Fruit fly (Drosophila melanogaster): ENCODE results near the gene CG34241.

The CG34241 gene

DNA sequence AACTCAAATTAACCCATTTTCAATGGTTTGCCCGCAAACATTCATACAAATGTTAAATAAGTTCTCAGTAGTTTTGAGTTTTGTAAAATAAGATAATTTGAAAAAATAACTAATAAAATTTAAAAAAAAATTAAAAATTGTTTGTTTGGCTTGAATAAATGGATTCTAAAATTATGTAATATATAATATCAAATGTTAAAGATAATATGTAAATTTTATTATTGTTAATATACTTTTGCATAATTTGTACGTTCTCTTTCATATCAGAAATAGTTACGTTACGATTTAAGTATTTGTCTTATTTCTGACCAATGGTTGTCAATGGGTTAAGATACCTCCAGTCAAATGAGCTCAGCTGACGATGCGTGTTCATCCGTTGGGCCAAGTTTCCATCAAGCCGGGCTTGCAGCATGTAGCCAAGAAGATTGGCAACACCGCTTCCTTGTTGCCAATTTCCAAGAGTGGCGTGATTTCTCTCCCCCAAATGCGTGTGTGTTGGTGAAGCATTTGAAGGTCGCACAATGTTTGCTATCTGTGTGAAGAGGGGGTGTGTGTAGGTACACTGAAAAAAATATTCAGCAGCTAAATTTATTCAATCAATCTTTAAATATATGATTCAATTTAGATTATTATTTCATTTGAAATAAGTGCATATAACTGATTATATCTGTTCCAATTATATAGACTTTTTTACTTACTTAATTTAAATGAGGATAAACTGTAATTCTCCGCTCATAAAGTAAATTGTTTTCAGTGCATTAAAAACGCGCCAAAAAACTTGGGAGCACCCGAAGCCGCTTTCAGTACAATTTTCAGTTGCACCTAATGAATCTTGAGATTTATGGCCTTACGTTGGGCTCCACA lies 30.7 kb upstream of the CG34241 start:
- TF ChIP-seq ems (GFP tag; optimal IDR thresholded peaks at IDR 0.05) (no peak), sc (optimal IDR thresholded peaks at IDR 0.05) (no peak), sc (GFP tag; optimal IDR thresholded peaks at IDR 0.05) (no peak), Meics (GFP tag; optimal IDR thresholded peaks at IDR 0.05) (no peak), en (GFP tag; optimal IDR thresholded peaks at IDR 0.05) (no peak), unpg (GFP tag; optimal IDR thresholded peaks at IDR 0.05) (peak; percentile 47), CG1832 (GFP tag; optimal IDR thresholded peaks at IDR 0.05) (no peak), row (GFP tag; IDR thresholded peaks at IDR 0.05) (peak; percentile 50; the same call in 2 of the 3 replicates), CG6813 (GFP tag; optimal IDR thresholded peaks at IDR 0.05) (no peak), hth (optimal IDR thresholded peaks at IDR 0.05) (no peak), zen (tag; optimal IDR thresholded peaks at IDR 0.05) (peak; percentile 45), Spps (tag; optimal IDR thresholded peaks at IDR 0.05) (no peak), Dll (GFP tag; IDR thresholded peaks at IDR 0.05; ENCODE audit: partially characterized antibody) (no peak), CG17568 (GFP tag; optimal IDR thresholded peaks at IDR 0.05) (no peak), dpn (GFP tag; optimal IDR thresholded peaks at IDR 0.05) (no peak), Stat92E (GFP tag; optimal IDR thresholded peaks at IDR 0.05) (no peak), CG30403 (GFP tag; optimal IDR thresholded peaks at IDR 0.05) (peak; percentile 24), CG10209 (GFP tag; optimal IDR thresholded peaks at IDR 0.05) (peak; percentile 22), CG4404 (GFP tag; IDR thresholded peaks at IDR 0.05) (no peak; the same call in 1 of the 2 replicates), croc (GFP tag; conservative IDR thresholded peaks at IDR 0.05) (no peak), Xbp1 (GFP tag; optimal IDR thresholded peaks at IDR 0.05) (peak; percentile 43), ap (GFP tag; IDR thresholded peaks at IDR 0.05) (no peak), CG8924 (tag; optimal IDR thresholded peaks at IDR 0.05) (peak; percentile 6), tin (GFP tag; optimal IDR thresholded peaks at IDR 0.05) (peak; percentile 5), nau (GFP tag; optimal IDR thresholded peaks at IDR 0.05) (peak; percentile 25), bsh (GFP tag; optimal IDR thresholded peaks at IDR 0.05) (peak; percentile 23 to 30), CG11723 (GFP tag; optimal IDR thresholded peaks at IDR 0.05) (no peak), CG2678 (tag; optimal IDR thresholded peaks at IDR 0.05) (peak; percentile 20), vvl (GFP tag; IDR thresholded peaks at IDR 0.05) (peak; percentile 55; the same call in 1 of the 2 replicates), Dref (GFP tag; IDR thresholded peaks at IDR 0.05) (no peak), dysf (GFP tag; IDR thresholded peaks at IDR 0.05) (0 out of 3 replicates have a peak, but pooled peaks have one; percentile 44), trem (tag; optimal IDR thresholded peaks at IDR 0.05) (peak; percentile 24), nerfin-1 (tag; optimal IDR thresholded peaks at IDR 0.05) (no peak), Dbx (GFP tag; IDR thresholded peaks at IDR 0.05) (no peak), C15 (GFP tag; IDR thresholded peaks at IDR 0.05) (no peak), sima (GFP tag; optimal IDR thresholded peaks at IDR 0.05) (no peak), CG18476 (GFP tag; optimal IDR thresholded peaks at IDR 0.05) (no peak), fd3F (GFP tag; optimal IDR thresholded peaks at IDR 0.05) (no peak), eyg (GFP tag; optimal IDR thresholded peaks at IDR 0.05) (no peak), gt (GFP tag; IDR thresholded peaks at IDR 0.05) (no peak), so (GFP tag; IDR thresholded peaks at IDR 0.05) (no peak), pzg (GFP tag; optimal IDR thresholded peaks at IDR 0.05) (no peak), GATAe (GFP tag; conservative IDR thresholded peaks at IDR 0.05) (no peak), nom (GFP tag; optimal IDR thresholded peaks at IDR 0.05) (peak; percentile 49), kah (GFP tag; optimal IDR thresholded peaks at IDR 0.05) (no peak), Asciz (GFP tag; optimal IDR thresholded peaks at IDR 0.05) (peak; percentile 22), fd96Cb (tag; optimal IDR thresholded peaks at IDR 0.05) (peak; percentile 18), klu (GFP tag; IDR thresholded peaks at IDR 0.05) (no peak), CG10267 (tag; optimal IDR thresholded peaks at IDR 0.05) (peak; percentile 12)
